Worm (Caenorhabditis elegans) whole organism, L4/young adult: ENCODE data around the gene asp-8.
"Not testable (repeated sequence)": the region's sequence is repeated elsewhere in the genome, so short reads cannot be mapped to it uniquely, and the experiment has no call there.

Experiments
- W03F9.2 ChIP-seq: fragments of 150-350 bp; optimal IDR thresholded peaks from 2 replicates; lab custom pipeline; 2014; ENCODE audit warnings: missing biosample characterization, missing genetic modification characterization
- dao-5 ChIP-seq: sonication (generic microtip); optimal IDR thresholded peaks from 2 replicates; lab custom pipeline; 2016; ENCODE audit warnings: missing genotype, missing genetic modification characterization, moderate library complexity, missing compliant biosample characterization
- him-1 ChIP-seq: sonication (generic microtip); optimal IDR thresholded peaks from 2 replicates; lab custom pipeline; 2016; ENCODE audit warnings: missing genotype, missing genetic modification reagents, missing genetic modification characterization, missing compliant biosample characterization

Gene asp-8

DNA sequence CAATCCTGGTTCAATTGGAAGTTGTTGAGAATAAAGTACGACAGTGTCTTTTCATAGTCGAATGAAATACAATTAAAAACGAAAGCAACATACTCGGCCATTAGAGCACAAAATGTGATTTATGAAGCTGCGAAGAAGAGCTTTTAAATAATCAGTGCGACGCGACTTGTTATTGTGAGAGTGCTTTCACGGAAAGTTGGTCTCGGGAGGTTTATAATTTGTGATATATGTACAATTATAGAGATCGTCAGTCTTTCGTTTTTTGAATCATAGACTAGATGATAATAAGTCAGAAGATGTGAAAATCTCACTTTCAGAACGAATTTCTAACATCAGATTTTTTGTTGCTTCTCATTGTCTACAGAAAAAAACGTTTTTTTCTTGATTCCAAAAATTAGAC is 37.7 kb downstream of the asp-8 start, which contains the start of gene srt-15:
srt-15 (minus strand) TSS at position 101 of the 400 bp plus-strand sequence.
- TF ChIP-seq W03F9.2 (tag; lab: Kevin White, UChicago) (no peak), him-1 (tag; lab: Kevin White, UChicago) (no peak), dao-5 (tag; lab: Kevin White, UChicago) (no peak)

DNA sequence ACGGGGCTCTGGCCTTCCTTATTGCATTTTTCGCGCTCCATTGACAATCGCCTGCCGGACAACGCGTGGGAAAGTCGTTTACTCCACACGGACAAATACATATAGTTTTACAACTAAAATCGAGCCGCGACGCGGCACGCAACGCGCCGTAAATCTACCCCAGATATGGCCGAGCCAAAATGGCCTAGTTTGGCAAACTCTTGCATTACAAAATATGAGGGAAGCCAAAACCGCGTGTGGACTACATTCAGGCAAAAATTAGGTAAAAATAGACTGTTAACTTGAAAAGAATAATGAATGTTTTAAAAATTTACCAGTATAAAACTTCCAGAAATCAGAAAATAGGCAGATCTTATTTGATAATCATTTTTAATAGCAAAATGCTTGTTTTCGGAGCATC is 40.1 kb downstream of the asp-8 start, which contains the start of gene srt-16:
srt-16 (minus strand) TSS at position 101 of the 400 bp plus-strand sequence.
- not testable (repeated sequence) for TF ChIP-seq W03F9.2, dao-5, him-1 (tag; lab: Kevin White, UChicago)

DNA sequence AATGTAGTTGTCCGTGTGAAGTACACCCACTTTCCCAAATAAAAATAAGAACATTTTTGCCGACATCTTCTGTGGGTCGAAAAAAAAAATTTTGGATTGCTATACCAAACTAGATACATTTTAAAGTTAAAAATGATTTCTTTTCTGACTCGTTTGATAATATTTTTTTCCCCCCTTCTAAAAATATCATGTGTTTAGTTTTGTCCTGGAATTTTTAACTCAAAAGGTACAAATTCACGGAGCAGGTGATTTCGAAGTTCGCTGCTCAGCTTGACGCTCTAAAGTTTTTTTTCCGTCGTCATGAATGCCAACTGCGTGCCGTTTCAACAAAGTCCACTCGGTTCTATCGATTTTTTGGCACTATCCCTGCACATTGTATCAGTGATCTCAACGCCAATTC is 41.6 kb downstream of the asp-8 start, which contains the start of gene srh-185:
srh-185 (plus strand) TSS at position 301 of the 400 bp plus-strand sequence.
- TF ChIP-seq him-1 (tag; lab: Kevin White, UChicago): no peak
- no peak for TF ChIP-seq dao-5 (tag; lab: Kevin White, UChicago)
- no peak for TF ChIP-seq W03F9.2 (tag; lab: Kevin White, UChicago)

DNA sequence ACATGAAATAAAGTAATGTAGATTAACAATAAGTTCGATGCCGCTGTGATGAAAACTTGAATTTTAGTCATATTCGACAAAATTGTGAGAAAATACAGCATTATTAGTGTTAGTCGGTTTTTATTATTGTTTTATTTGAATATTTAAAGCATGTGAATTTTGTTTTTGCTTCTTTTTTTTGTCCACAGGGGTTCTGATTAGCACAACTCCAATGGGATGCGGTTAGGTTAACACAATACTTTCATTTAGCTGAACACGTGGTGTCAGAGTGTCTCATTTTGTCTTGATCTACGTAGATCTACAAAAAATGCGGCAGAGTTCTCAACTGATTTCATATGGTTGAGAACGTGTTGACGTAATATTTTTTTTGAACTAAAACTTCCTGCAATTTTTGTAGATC is 44.8 kb downstream of the asp-8 start, which contains the start of gene str-40:
str-40 (minus strand) TSS at position 101 of the 400 bp plus-strand sequence.
- TF ChIP-seq W03F9.2 (tag; lab: Kevin White, UChicago) (no peak), dao-5 (tag; lab: Kevin White, UChicago) (no peak), him-1 (tag; lab: Kevin White, UChicago) (no peak)

DNA sequence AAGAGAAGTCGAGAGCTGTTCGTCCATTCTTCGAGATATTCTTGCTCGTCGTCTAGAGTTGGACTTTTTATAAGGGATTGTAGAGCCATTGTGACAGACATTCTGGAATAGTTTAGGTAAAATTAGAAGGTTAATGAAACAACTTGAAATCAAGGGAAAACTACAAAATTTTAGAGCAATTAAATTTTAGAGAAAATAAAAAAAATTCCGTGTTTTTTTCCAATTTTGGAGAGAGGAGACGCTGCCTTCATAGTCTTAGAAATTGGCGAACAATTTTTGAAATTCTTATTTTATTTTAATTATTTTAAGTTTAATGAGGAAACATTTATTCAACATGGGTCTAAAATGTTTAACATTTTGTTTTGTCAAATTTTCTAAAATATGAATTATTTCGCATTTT is 47.2 kb downstream of the asp-8 start, which contains the start of gene C50H11.13:
C50H11.13 (minus strand) TSS at position 101 of the 400 bp plus-strand sequence.
- no peak for TF ChIP-seq W03F9.2 (tag; lab: Kevin White, UChicago)
- no peak for TF ChIP-seq him-1 (tag; lab: Kevin White, UChicago)
- no peak for TF ChIP-seq dao-5 (tag; lab: Kevin White, UChicago)
